Worm (Caenorhabditis elegans): ENCODE data around the gene F01F1.15.
A peak's percentile ranks its signal among the peaks of the same experiment; 100 is the strongest.

F01F1.15 gene

DNA sequence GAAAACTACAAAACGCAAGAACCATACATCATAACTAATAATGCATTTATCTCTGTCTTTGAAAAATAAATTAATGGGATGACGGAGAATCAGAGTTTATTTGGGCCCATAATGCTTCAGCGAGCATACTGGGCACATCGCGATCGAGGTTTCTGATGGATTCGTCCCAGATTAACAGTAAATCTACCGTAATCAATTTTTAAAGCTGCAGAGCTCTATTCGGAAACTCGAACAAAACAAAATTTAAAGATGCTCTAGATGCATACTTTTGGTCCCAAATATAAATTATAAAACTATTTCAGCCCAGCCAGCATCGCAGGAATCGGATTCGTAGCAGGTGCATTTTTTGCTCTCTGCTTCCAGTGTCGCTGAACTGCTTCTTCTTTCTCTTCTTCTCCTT is 41.3 kb downstream of the F01F1.15 start:
- TF ChIP-seq cebp-1 (GFP tag; IDR thresholded peaks at IDR 0.05) (no peak), cebp-1 (tag; optimal IDR thresholded peaks at IDR 0.05) (peak; percentile 8), egl-44 (GFP tag; IDR thresholded peaks at IDR 0.05) (0 out of 2 replicates have a peak, but pooled peaks have one; percentile 12), lin-40 (tag; optimal IDR thresholded peaks at IDR 0.05) (no peak), mxl-1 (tag; optimal IDR thresholded peaks at IDR 0.05) (no peak), lir-1 (GFP tag; conservative IDR thresholded peaks at IDR 0.05) (0 out of 2 replicates have a peak, but pooled peaks have one; percentile 5), B0336.3 (GFP tag; IDR thresholded peaks at IDR 0.05) (peak; percentile 52; the same call in 1 of the 2 replicates), ZK185.1 (tag; optimal IDR thresholded peaks at IDR 0.05; ENCODE audit: poor library complexity, severe bottlenecking) (peak; percentile 0), Y95B8A.8 (GFP tag; IDR thresholded peaks at IDR 0.05) (peak; percentile 50; the same call in 1 of the 2 replicates), madf-6 (GFP tag; IDR thresholded peaks at IDR 0.05) (0 out of 2 replicates have a peak, but pooled peaks have one; percentile 6), K11D2.4 (GFP tag; IDR thresholded peaks at IDR 0.05) (0 out of 2 replicates have a peak, but pooled peaks have one; percentile 14), madf-3 (GFP tag; IDR thresholded peaks at IDR 0.05) (peak; percentile 76), dpl-1 (GFP tag; optimal IDR thresholded peaks at IDR 0.05) (no peak), snpc-1.3 (tag; optimal IDR thresholded peaks at IDR 0.05; ENCODE audit: insufficient read depth) (no peak), dox-1 (GFP tag; IDR thresholded peaks at IDR 0.05) (0 out of 2 replicates have a peak, but pooled peaks have one; percentile 5), Y67H2A.10 (GFP tag; conservative IDR thresholded peaks at IDR 0.05) (peak; percentile 43; the same call in 1 of the 2 replicates)

DNA sequence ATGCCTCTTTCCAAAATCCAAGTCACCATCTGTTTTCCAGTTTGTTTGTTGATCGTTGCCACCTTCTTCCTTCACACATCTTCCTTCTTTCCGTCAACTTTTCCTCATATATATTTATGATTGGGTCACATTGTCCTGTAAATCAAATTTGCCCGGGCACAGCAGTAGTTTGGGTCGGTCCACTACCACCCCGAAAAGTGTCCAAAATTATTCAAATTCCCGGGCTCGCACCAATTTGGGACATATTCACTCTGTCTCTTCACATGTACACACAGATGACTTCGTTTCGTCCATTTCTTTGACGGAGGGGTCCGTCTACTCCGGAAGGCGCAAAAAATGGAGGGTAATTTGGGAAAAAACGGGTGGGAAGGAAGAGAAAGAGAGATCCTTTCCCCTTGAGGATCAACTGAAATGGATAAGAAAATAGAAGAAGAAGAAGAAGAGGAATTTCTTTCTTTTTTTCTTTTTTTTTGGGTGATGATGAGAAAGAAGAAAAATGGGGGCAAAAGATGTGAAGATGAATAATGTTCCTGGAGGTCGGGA is 42.4 kb downstream of the F01F1.15 start:
- TF ChIP-seq lin-40 (tag; optimal IDR thresholded peaks at IDR 0.05) (no peak), zfh-2 (GFP tag; conservative IDR thresholded peaks at IDR 0.05) (0 out of 2 replicates have a peak, but pooled peaks have one; percentile 40), F37B4.10 (GFP tag; IDR thresholded peaks at IDR 0.05) (0 out of 2 replicates have a peak, but pooled peaks have one; percentile 30), pbrm-1 (GFP tag; IDR thresholded peaks at IDR 0.05) (no peak)

DNA sequence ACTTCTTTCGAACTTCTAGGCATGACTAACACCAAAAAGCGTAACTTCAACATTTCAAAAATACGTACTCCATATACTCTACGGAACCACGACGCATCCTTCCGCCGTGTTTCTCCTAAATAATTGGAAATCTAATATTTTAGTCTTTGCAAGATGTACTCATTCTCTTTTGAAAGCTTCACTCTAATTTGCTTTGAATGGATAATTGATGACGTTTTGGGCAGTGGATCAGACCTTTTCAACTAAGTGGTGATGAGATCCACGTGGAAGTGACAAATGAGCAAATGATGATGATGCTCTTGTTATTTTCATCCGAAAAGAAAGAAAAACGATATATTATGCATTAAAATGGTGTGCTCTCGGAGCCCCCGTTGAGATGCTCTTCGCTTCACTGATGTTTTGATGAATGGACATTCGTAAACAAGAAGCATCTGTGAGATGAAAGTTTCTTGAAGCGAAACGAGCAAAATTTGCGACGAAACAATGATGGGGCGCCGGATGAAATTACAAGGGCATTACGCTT is 44.8 kb downstream of the F01F1.15 start:
- no peak for TF ChIP-seq Y95B8A.8 (GFP tag; IDR thresholded peaks at IDR 0.05)
- no peak for TF ChIP-seq madf-3 (GFP tag; IDR thresholded peaks at IDR 0.05)

DNA sequence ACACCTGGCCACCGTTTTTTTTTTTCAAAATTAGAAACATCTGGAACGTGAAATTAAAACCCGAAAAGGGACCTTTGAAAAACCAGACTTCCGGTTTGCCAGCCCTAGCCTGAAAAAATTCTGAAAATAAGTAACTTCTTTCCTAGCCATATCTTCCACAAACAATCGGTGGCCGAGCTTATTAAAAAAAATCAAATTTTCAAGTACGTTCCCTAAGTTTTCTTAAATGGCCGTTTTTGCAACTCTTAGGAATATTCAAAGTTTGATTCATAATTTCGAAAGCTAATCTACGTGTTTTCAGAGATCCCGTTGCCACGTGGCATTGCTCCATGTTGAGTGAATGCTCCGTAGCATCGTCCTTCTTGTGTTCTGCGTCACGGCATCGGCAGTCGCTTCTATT is 45.7 kb downstream of the F01F1.15 start, which contains the start of gene R12B2.8:
Gene R12B2.8, plus strand, starts transcription at position 301 of the 400 bp plus-strand sequence.
- TF ChIP-seq bed-1 (GFP tag; IDR thresholded peaks at IDR 0.05) = no peak
- no peak for TF ChIP-seq K12H6.12 (tag; optimal IDR thresholded peaks at IDR 0.05)
- TF ChIP-seq F52B5.7 (tag; optimal IDR thresholded peaks at IDR 0.05) = no peak
- no peak for TF ChIP-seq B0019.2 (GFP tag; conservative IDR thresholded peaks at IDR 0.05)
- TF ChIP-seq ztf-25 (GFP tag; IDR thresholded peaks at IDR 0.05) = no peak
- TF ChIP-seq madf-10 (tag; optimal IDR thresholded peaks at IDR 0.05) = no peak
- TF ChIP-seq chd-7 (tag; optimal IDR thresholded peaks at IDR 0.05) = no peak
- no peak for TF ChIP-seq egrh-3 (GFP tag; IDR thresholded peaks at IDR 0.05)
- no peak for TF ChIP-seq dpl-1 (GFP tag; optimal IDR thresholded peaks at IDR 0.05)
- no peak for TF ChIP-seq egl-44 (GFP tag; IDR thresholded peaks at IDR 0.05)
- TF ChIP-seq zfh-2 (GFP tag; conservative IDR thresholded peaks at IDR 0.05) = no peak
- no peak for TF ChIP-seq lsl-1 (GFP tag; optimal IDR thresholded peaks at IDR 0.05)
- no peak for TF ChIP-seq ZK185.1 (tag; optimal IDR thresholded peaks at IDR 0.05; ENCODE audit: poor library complexity, severe bottlenecking)
- TF ChIP-seq sea-2 (GFP tag; IDR thresholded peaks at IDR 0.05) = no peak
- no peak for TF ChIP-seq repo-1 (tag; optimal IDR thresholded peaks at IDR 0.05)
- no peak for TF ChIP-seq F57A8.1 (GFP tag; optimal IDR thresholded peaks at IDR 0.05)
- TF ChIP-seq mxl-1 (tag; optimal IDR thresholded peaks at IDR 0.05) = no peak
- TF ChIP-seq ceh-79 (tag; optimal IDR thresholded peaks at IDR 0.05) = no peak
- no peak for TF ChIP-seq F39B2.1 (GFP tag; IDR thresholded peaks at IDR 0.05)
- TF ChIP-seq rpc-1 (optimal IDR thresholded peaks at IDR 0.05) = no peak
- no peak for TF ChIP-seq rpc-1 (tag; optimal IDR thresholded peaks at IDR 0.05)

Measured in whole organism, young adult.